Worm (Caenorhabditis elegans): ENCODE results near the gene taf-8.

DNA sequence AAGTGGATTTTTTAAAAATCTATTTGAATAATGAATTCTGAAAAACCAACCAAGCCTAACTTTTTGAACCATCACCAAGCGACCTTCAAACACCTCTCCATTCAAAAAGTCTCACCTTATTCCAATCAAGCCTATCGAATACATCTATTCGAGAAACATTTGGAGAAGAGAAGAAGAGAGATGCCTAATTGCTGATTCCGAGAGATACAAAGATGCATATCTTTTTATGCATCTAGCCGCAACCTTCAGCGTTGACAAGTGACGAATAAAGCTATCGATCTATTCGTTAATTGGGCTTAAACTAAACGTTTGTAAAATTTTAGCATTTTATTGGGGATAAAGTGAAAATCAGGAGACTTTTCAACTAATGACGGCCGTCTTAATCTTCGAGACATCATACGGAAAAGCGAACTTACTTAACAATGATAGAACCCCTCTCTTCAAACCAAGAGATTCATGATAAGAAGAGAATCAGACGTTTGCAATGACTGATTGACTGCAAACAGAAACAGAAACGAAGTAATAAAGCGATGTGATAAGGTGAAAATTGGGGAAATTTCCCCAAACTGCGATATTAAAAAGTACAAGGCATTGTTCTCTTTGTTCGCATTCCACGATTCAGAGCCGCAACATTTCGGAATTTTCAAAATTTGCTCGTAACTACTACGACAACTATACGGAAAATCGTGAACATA is 24.0 kb upstream of the taf-8 start:
- TF ChIP-seq nhr-237 (tag; optimal IDR thresholded peaks at IDR 0.05) (no peak), pqm-1 (tag; optimal IDR thresholded peaks at IDR 0.05) (peak; percentile 72)

All from whole organism, L3 larva.